Fruit fly (Drosophila melanogaster): ENCODE measurements around the gene CG6293.
"Not testable (repeated sequence)": the region's sequence is repeated elsewhere in the genome, so short reads cannot be mapped to it uniquely, and the experiment has no call there.

dm6 chr3R:10338042-10338441 lies 26.6 kb upstream of the CG6293 start, which contains the start of gene CG12592:
- TF ChIP-seq Pdp1 (GFP tag; optimal IDR thresholded peaks at IDR 0.05); CG12391 (tag; optimal IDR thresholded peaks at IDR 0.05); CG3726 (GFP tag; IDR thresholded peaks at IDR 0.05); CG12659 (GFP tag; optimal IDR thresholded peaks at IDR 0.05); wdn (GFP tag; IDR thresholded peaks at IDR 0.05); tup (GFP tag; optimal IDR thresholded peaks at IDR 0.05); Dll (GFP tag; IDR thresholded peaks at IDR 0.05; ENCODE audit: partially characterized antibody); CG3163 (GFP tag; optimal IDR thresholded peaks at IDR 0.05); nom (GFP tag; optimal IDR thresholded peaks at IDR 0.05); CG16815 (GFP tag; optimal IDR thresholded peaks at IDR 0.05); trh (GFP tag; optimal IDR thresholded peaks at IDR 0.05); vnd (GFP tag; IDR thresholded peaks at IDR 0.05; ENCODE audit: partially characterized antibody); shn (GFP tag; optimal IDR thresholded peaks at IDR 0.05): not testable (repeated sequence)

All from whole organism, embryonic.